Fruit fly (Drosophila melanogaster) whole organism, embryonic: Measurements from ENCODE around the gene Ubc4.

ENCODE experiments used
- Awh ChIP-seq: fragments of 200-800 bp; sonication (Bioruptor generic); IDR thresholded peaks from 2 replicates; pipeline ENCODE4, ENCODE4 v1.3.6; 2022; ENCODE audit warnings: missing biosample characterization, missing genetic modification characterization
- Bgb ChIP-seq: fragments of 200-800 bp; sonication (Bioruptor generic); IDR thresholded peaks from 2 replicates; pipeline ENCODE4 v1.3.6; 2022; ENCODE audit warnings: missing biosample characterization, missing genetic modification characterization; ENCODE audit not compliant: partially characterized antibody
- C15 ChIP-seq: fragments of 200-800 bp; sonication (Bioruptor generic); IDR thresholded peaks from 3 replicates; pipeline ENCODE4 v1.3.6; 2022; ENCODE audit warnings: missing biosample characterization, missing genetic modification characterization
- CG10321 ChIP-seq: fragments of 200-800 bp; sonication (Bioruptor generic); IDR thresholded peaks from 2 replicates; pipeline ENCODE4 v1.3.6; 2022; ENCODE audit warnings: missing biosample characterization, missing genetic modification characterization
- CG10979 ChIP-seq: fragments of 200-800 bp; sonication (Bioruptor generic); optimal IDR thresholded peaks from 2 replicates; lab custom pipeline; 2018; ENCODE audit warnings: missing biosample characterization, mild to moderate bottlenecking, missing genetic modification characterization, moderate library complexity
- CG11247 ChIP-seq: fragments of 200-800 bp; sonication (Bioruptor generic); IDR thresholded peaks from 2 replicates; pipeline ENCODE4 v1.3.6; 2022; ENCODE audit warnings: missing biosample characterization, missing genetic modification characterization
- CG12219 ChIP-seq: fragments of 200-800 bp; sonication (Bioruptor generic); optimal IDR thresholded peaks from 3 replicates; lab custom pipeline; 2018; ENCODE audit warnings: missing biosample characterization, mild to moderate bottlenecking, missing genetic modification characterization
- CG14050 ChIP-seq: fragments of 200-800 bp; sonication (Bioruptor generic); IDR thresholded peaks from 3 replicates; pipeline ENCODE4 v1.3.6; 2022; ENCODE audit warnings: missing biosample characterization, missing genetic modification characterization
- CG14860 ChIP-seq: fragments of 200-800 bp; sonication (Bioruptor generic); IDR thresholded peaks from 3 replicates; pipeline ENCODE4 v1.3.6; 2022; ENCODE audit warnings: missing biosample characterization, missing genetic modification characterization; ENCODE audit not compliant: partially characterized antibody
- CG15696 ChIP-seq: fragments of 200-800 bp; sonication (Bioruptor generic); optimal IDR thresholded peaks from 2 replicates; lab custom pipeline; 2019; ENCODE audit warnings: missing biosample characterization, mild to moderate bottlenecking, missing genetic modification characterization, moderate library complexity
- CG17359 ChIP-seq: fragments of 200-800 bp; sonication (Bioruptor generic); optimal IDR thresholded peaks from 3 replicates; lab custom pipeline; 2018; ENCODE audit warnings: missing biosample characterization, mild to moderate bottlenecking, missing genetic modification characterization, moderate library complexity
- CG17802 ChIP-seq: fragments of 200-800 bp; sonication (Bioruptor generic); optimal IDR thresholded peaks from 2 replicates; lab custom pipeline; 2018; ENCODE audit warnings: missing biosample characterization, mild to moderate bottlenecking, missing genetic modification characterization, moderate library complexity
- CG2199 ChIP-seq: fragments of 200-800 bp; sonication (Bioruptor generic); IDR thresholded peaks from 3 replicates; pipeline ENCODE4 v1.3.6; 2022; ENCODE audit warnings: missing biosample characterization, missing genetic modification characterization
- CG32767 ChIP-seq: fragments of 200-800 bp; sonication (Bioruptor generic); IDR thresholded peaks from 2 replicates; pipeline ENCODE4 v1.3.6; 2022; ENCODE audit warnings: missing biosample characterization, missing genetic modification characterization
- CG34224 ChIP-seq: fragments of 200-800 bp; sonication (Bioruptor generic); IDR thresholded peaks from 3 replicates; pipeline ENCODE4 v1.3.6; 2022; ENCODE audit warnings: missing biosample characterization, missing genetic modification characterization; ENCODE audit not compliant: partially characterized antibody
- CG5180 ChIP-seq: fragments of 200-800 bp; sonication (Bioruptor generic); optimal IDR thresholded peaks from 3 replicates; lab custom pipeline; 2017; ENCODE audit warnings: missing biosample characterization, missing genetic modification characterization, mild to moderate bottlenecking, moderate library complexity, missing genetic modification reagents
- CG5245 ChIP-seq: fragments of 200-800 bp; sonication (Bioruptor generic); optimal IDR thresholded peaks from 3 replicates; lab custom pipeline; 2016; ENCODE audit warnings: missing biosample characterization, missing genetic modification characterization
- CG5953 ChIP-seq: fragments of 200-800 bp; sonication (Bioruptor generic); IDR thresholded peaks from 2 replicates; pipeline ENCODE4 v1.3.6; 2022; ENCODE audit warnings: missing biosample characterization, missing genetic modification characterization
- CG7987 ChIP-seq: fragments of 200-800 bp; sonication (Bioruptor generic); optimal IDR thresholded peaks from 2 replicates; lab custom pipeline; 2018; ENCODE audit warnings: missing biosample characterization, mild to moderate bottlenecking, missing genetic modification characterization, moderate library complexity
- CG9215 ChIP-seq: fragments of 200-800 bp; sonication (Bioruptor generic); IDR thresholded peaks from 2 replicates; pipeline ENCODE4 v1.3.6; 2022; ENCODE audit warnings: missing biosample characterization, missing genetic modification characterization
- CG9932 ChIP-seq: fragments of 200-800 bp; sonication (Bioruptor generic); IDR thresholded peaks from 2 replicates; pipeline ENCODE4 v1.3.6; 2022; ENCODE audit warnings: missing biosample characterization, missing genetic modification characterization
- Dek ChIP-seq: fragments of 200-800 bp; sonication (Bioruptor generic); optimal IDR thresholded peaks from 3 replicates; lab custom pipeline; 2019; ENCODE audit warnings: missing biosample characterization, mild to moderate bottlenecking, missing genetic modification characterization, moderate library complexity
- Dp ChIP-seq: fragments of 200-800 bp; sonication (Bioruptor generic); optimal IDR thresholded peaks from 2 replicates; lab custom pipeline; 2018; ENCODE audit warnings: missing biosample characterization, mild to moderate bottlenecking, missing genetic modification characterization, moderate library complexity
- ERR ChIP-seq: fragments of 200-800 bp; sonication (Bioruptor generic); optimal IDR thresholded peaks from 2 replicates; lab custom pipeline; 2016; ENCODE audit warnings: missing biosample characterization, missing genetic modification characterization
- HLH54F ChIP-seq: fragments of 200-800 bp; sonication (Bioruptor generic); optimal IDR thresholded peaks from 3 replicates; lab custom pipeline; 2016; ENCODE audit warnings: missing biosample characterization, missing genetic modification characterization
- HLHmδ ChIP-seq: fragments of 200-800 bp; sonication (Bioruptor generic); optimal IDR thresholded peaks from 2 replicates; lab custom pipeline; 2018; ENCODE audit warnings: missing biosample characterization, mild to moderate bottlenecking, missing genetic modification characterization, moderate library complexity
- Hr51 ChIP-seq, 2 experiments: fragments of 200-800 bp; sonication (Bioruptor generic); optimal IDR thresholded peaks; 2 replicates in 1 of 2; 3 replicates in 1 of 2; lab custom pipeline; 2016 to 2018; ENCODE audit warnings: missing biosample characterization in 2 of 2, missing genetic modification characterization in 2 of 2, mild to moderate bottlenecking in 1 of 2, moderate library complexity in 1 of 2
- Neu2 ChIP-seq: fragments of 200-800 bp; sonication (Bioruptor generic); optimal IDR thresholded peaks from 3 replicates; lab custom pipeline; 2016; ENCODE audit warnings: missing biosample characterization, missing genetic modification characterization, borderline replicate concordance
- NfI ChIP-seq: fragments of 200-800 bp; sonication (Bioruptor generic); optimal IDR thresholded peaks from 3 replicates; lab custom pipeline; 2018; ENCODE audit warnings: missing biosample characterization, mild to moderate bottlenecking, missing genetic modification characterization, moderate library complexity
- Usf ChIP-seq: fragments of 200-800 bp; sonication (Bioruptor generic); optimal IDR thresholded peaks from 2 replicates; lab custom pipeline; 2017; ENCODE audit warnings: missing genotype, missing biosample characterization, missing genetic modification characterization
- Vsx1 ChIP-seq: fragments of 200-800 bp; sonication (Bioruptor generic); optimal IDR thresholded peaks from 2 replicates; lab custom pipeline; 2017; ENCODE audit warnings: missing biosample characterization, mild to moderate bottlenecking, missing genetic modification characterization, missing genetic modification reagents
- br ChIP-seq: fragments of >200 bp; optimal IDR thresholded peaks from 2 replicates; lab custom pipeline; 2017
- chinmo ChIP-seq: fragments of 200-800 bp; sonication (Bioruptor generic); IDR thresholded peaks from 4 replicates; pipeline ENCODE4 v1.3.6; 2022; ENCODE audit warnings: missing biosample characterization, missing genetic modification characterization; ENCODE audit not compliant: partially characterized antibody
- crc ChIP-seq: fragments of 200-800 bp; sonication (Bioruptor generic); optimal IDR thresholded peaks from 2 replicates; lab custom pipeline; 2016; ENCODE audit warnings: missing biosample characterization, missing genetic modification characterization
- croc ChIP-seq: fragments of 200-800 bp; sonication (Bioruptor generic); conservative IDR thresholded peaks from 3 replicates; pipeline ENCODE4 v1.3.6; 2022; ENCODE audit warnings: missing biosample characterization, missing genetic modification characterization
- da ChIP-seq: fragments of 200-800 bp; sonication (Bioruptor generic); optimal IDR thresholded peaks from 2 replicates; lab custom pipeline; 2016; ENCODE audit warnings: missing biosample characterization, missing genetic modification characterization
- dan ChIP-seq: fragments of 200-800 bp; sonication (Bioruptor generic); IDR thresholded peaks from 2 replicates; pipeline ENCODE4 v1.3.6; 2022; ENCODE audit warnings: missing biosample characterization, missing genetic modification characterization
- eyg ChIP-seq: fragments of 200-800 bp; sonication (Bioruptor generic); optimal IDR thresholded peaks from 3 replicates; lab custom pipeline; 2016; ENCODE audit warnings: missing biosample characterization, missing genetic modification characterization
- gro ChIP-seq: fragments of 200-800 bp; sonication (Bioruptor generic); optimal IDR thresholded peaks from 2 replicates; lab custom pipeline; 2016; ENCODE audit warnings: missing biosample characterization, missing genetic modification characterization
- insv ChIP-seq, 2 experiments: fragments of 200-800 bp; sonication (Bioruptor generic); optimal IDR thresholded peaks; 3 replicates each; lab custom pipeline; 2016 to 2018; ENCODE audit warnings: missing biosample characterization in 2 of 2, missing genetic modification characterization in 2 of 2
- lilli ChIP-seq: fragments of 200-800 bp; sonication (Bioruptor generic); optimal IDR thresholded peaks from 3 replicates; lab custom pipeline; 2016; ENCODE audit warnings: missing biosample characterization, missing genetic modification characterization
- lmd ChIP-seq: fragments of 200-800 bp; sonication (Bioruptor generic); IDR thresholded peaks from 2 replicates; pipeline ENCODE4 v1.3.6; 2022; ENCODE audit warnings: missing biosample characterization, missing genetic modification characterization
- nerfin-1 ChIP-seq: fragments of 200-800 bp; sonication (Bioruptor generic); optimal IDR thresholded peaks from 3 replicates; lab custom pipeline; 2019; ENCODE audit warnings: missing biosample characterization, mild to moderate bottlenecking, missing genetic modification characterization, moderate library complexity
- peb ChIP-seq: fragments of 200-800 bp; sonication (Bioruptor generic); IDR thresholded peaks from 2 replicates; pipeline ENCODE4 v1.3.6; 2022; ENCODE audit warnings: missing biosample characterization, missing genetic modification characterization
- repo ChIP-seq: fragments of 200-800 bp; sonication (Bioruptor generic); optimal IDR thresholded peaks from 2 replicates; lab custom pipeline; 2016; ENCODE audit warnings: missing biosample characterization, missing genetic modification characterization
- row ChIP-seq: fragments of 200-800 bp; sonication (Bioruptor generic); IDR thresholded peaks from 3 replicates; pipeline ENCODE4 v1.3.6; 2022; ENCODE audit warnings: missing biosample characterization, missing genetic modification characterization
- sim ChIP-seq: fragments of 200-800 bp; sonication (Bioruptor generic); IDR thresholded peaks from 2 replicates; pipeline ENCODE4 v1.3.6; 2022; ENCODE audit warnings: missing biosample characterization, missing genetic modification characterization
- ssp ChIP-seq: fragments of 200-800 bp; sonication (Bioruptor generic); IDR thresholded peaks from 2 replicates; pipeline ENCODE4 v1.3.6; 2022; ENCODE audit warnings: missing biosample characterization, missing genetic modification characterization
- tna ChIP-seq: fragments of 200-800 bp; sonication (Bioruptor generic); IDR thresholded peaks from 2 replicates; pipeline ENCODE4 v1.3.6; 2022; ENCODE audit warnings: missing biosample characterization, missing genetic modification characterization; ENCODE audit not compliant: partially characterized antibody
- toy ChIP-seq: fragments of 200-800 bp; sonication (Bioruptor generic); IDR thresholded peaks from 2 replicates; pipeline ENCODE4 v1.3.6; 2022; ENCODE audit warnings: missing biosample characterization, missing genetic modification characterization
- tx ChIP-seq: fragments of 200-800 bp; sonication (Bioruptor generic); optimal IDR thresholded peaks from 2 replicates; lab custom pipeline; 2016; ENCODE audit warnings: missing biosample characterization, missing genetic modification characterization
- zfh2 ChIP-seq: fragments of 200-800 bp; sonication (Bioruptor generic); optimal IDR thresholded peaks from 2 replicates; lab custom pipeline; 2016; ENCODE audit warnings: missing biosample characterization, missing genetic modification characterization

Ubc4 gene

DNA sequence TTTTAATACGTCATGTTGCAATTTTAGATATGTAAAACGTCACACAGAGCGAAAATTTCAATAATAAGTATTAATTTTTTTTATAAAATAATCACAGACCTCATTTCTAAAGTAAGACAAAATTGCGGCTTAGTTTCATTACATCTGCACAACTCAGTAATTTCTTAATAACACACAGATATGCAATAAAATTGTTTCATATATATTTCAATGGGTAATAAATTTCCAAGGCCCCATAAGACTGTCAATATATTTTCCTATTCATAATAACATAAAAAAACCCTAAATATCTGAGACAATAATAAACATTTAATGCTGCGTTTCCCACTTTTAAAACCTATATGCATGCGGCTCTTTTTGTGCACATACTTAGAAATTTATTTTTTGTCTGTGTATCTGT, 2.5 kb upstream of the Ubc4 start (continued):
- TF ChIP-seq CG15696 (tag; lab: Kevin White, UChicago) (no peak), chinmo (GFP tag; lab: Robert Waterston, UW) (no peak), Awh (no peak), CG5245 (no peak), toy (GFP tag; lab: Robert Waterston, UW) (no peak), Hr51 (GFP tag; optimal IDR thresholded peaks at IDR 0.05; lab: Kevin White, UChicago) (peak in 1 of 2 experiments; percentile 75), crc (GFP tag; lab: Kevin White, UChicago) (no peak), CG5953 (GFP tag; lab: Robert Waterston, UW) (no peak), Dp (GFP tag; lab: Kevin White, UChicago) (no peak), CG32767 (GFP tag; lab: Robert Waterston, UW) (no peak), CG5180 (GFP tag; lab: Kevin White, UChicago) (no peak), CG14050 (GFP tag; lab: Robert Waterston, UW) (no peak), br (lab: Kevin White, UChicago) (no peak), CG17359 (tag; lab: Kevin White, UChicago) (peak; percentile 47), croc (no peak), CG9215 (GFP tag; lab: Robert Waterston, UW) (no peak), CG2199 (GFP tag; lab: Robert Waterston, UW) (no peak), ERR (GFP tag; lab: Kevin White, UChicago) (no peak), Bgb (no peak), CG14860 (no peak), peb (GFP tag; lab: Robert Waterston, UW) (no peak), ssp (GFP tag; lab: Robert Waterston, UW) (no peak), CG11247 (no peak), CG10979 (tag; lab: Kevin White, UChicago) (no peak), dan (GFP tag; lab: Robert Waterston, UW) (no peak), C15 (no peak), Usf (GFP tag; lab: Kevin White, UChicago) (no peak), sim (GFP tag; lab: Robert Waterston, UW) (no peak), Neu2 (no peak), tna (GFP tag; lab: Robert Waterston, UW) (no peak), lilli (peak; percentile 13), gro (GFP tag; lab: Kevin White, UChicago) (no peak), da (GFP tag; lab: Kevin White, UChicago) (no peak), CG34224 (GFP tag; lab: Robert Waterston, UW) (no peak), CG17802 (no peak), row (peak; percentile 52; the same call in 2 of the 3 replicates), CG7987 (no peak), eyg (no peak), Dek (no peak), CG9932 (GFP tag; lab: Robert Waterston, UW) (no peak), NfI (GFP tag; lab: Kevin White, UChicago) (peak; percentile 30), zfh2 (GFP tag; lab: Kevin White, UChicago) (no peak), nerfin-1 (tag; lab: Kevin White, UChicago) (peak; percentile 10), HLHmδ (GFP tag; lab: Kevin White, UChicago) (no peak), insv (GFP tag; optimal IDR thresholded peaks at IDR 0.05; lab: Kevin White, UChicago) (no peak), lmd (peak; percentile 21; the same call in 1 of the 2 replicates), tx (GFP tag; lab: Kevin White, UChicago) (no peak), Vsx1 (peak; percentile 6), repo (GFP tag; lab: Kevin White, UChicago) (no peak), CG12219 (GFP tag; lab: Kevin White, UChicago) (no peak), HLH54F (no peak), CG10321 (GFP tag; lab: Robert Waterston, UW) (no peak)
